Fruit fly (Drosophila melanogaster) whole organism, embryonic: ENCODE data around the gene hang.

Experiments used
- CG12219 ChIP-seq: fragments of 200-800 bp; sonication (Bioruptor generic); optimal IDR thresholded peaks from 3 replicates; lab custom pipeline; 2018; ENCODE audit warnings: missing biosample characterization, mild to moderate bottlenecking, missing genetic modification characterization
- CG14667 ChIP-seq: fragments of 200-800 bp; sonication (Bioruptor generic); IDR thresholded peaks from 2 replicates; pipeline ENCODE4 v1.3.6; 2022; ENCODE audit warnings: missing biosample characterization, missing genetic modification characterization
- CG17186 ChIP-seq: fragments of 200-800 bp; sonication (Bioruptor generic); optimal IDR thresholded peaks from 3 replicates; lab custom pipeline; 2017; ENCODE audit warnings: missing biosample characterization, missing genetic modification reagents, missing genetic modification characterization
- CG17361 ChIP-seq: fragments of 200-800 bp; sonication (Bioruptor generic); IDR thresholded peaks from 3 replicates; pipeline ENCODE4 v1.3.6; 2022; ENCODE audit warnings: missing biosample characterization, missing genetic modification characterization
- CG2129 ChIP-seq: fragments of 200-800 bp; sonication (Bioruptor generic); IDR thresholded peaks from 2 replicates; pipeline ENCODE4 v1.3.6; 2022; ENCODE audit warnings: missing biosample characterization, missing genetic modification characterization; ENCODE audit not compliant: partially characterized antibody
- CG31388 ChIP-seq: fragments of 200-800 bp; sonication (Bioruptor generic); optimal IDR thresholded peaks from 2 replicates; lab custom pipeline; 2016; ENCODE audit warnings: missing biosample characterization, missing genetic modification characterization
- CG4707 ChIP-seq: fragments of 200-800 bp; sonication (Bioruptor generic); optimal IDR thresholded peaks from 2 replicates; lab custom pipeline; 2018; ENCODE audit warnings: missing biosample characterization, mild to moderate bottlenecking, missing genetic modification characterization, moderate library complexity
- CG6689 ChIP-seq: fragments of 200-800 bp; sonication (Bioruptor generic); IDR thresholded peaks from 2 replicates; pipeline ENCODE4 v1.3.6; 2022; ENCODE audit warnings: missing biosample characterization, missing genetic modification characterization
- CG7357 ChIP-seq: fragments of 200-800 bp; sonication (Bioruptor generic); IDR thresholded peaks from 3 replicates; pipeline ENCODE4 v1.3.6; 2022; ENCODE audit warnings: missing biosample characterization, missing genetic modification characterization
- CG7786 ChIP-seq: fragments of 200-800 bp; sonication (Bioruptor generic); optimal IDR thresholded peaks from 2 replicates; lab custom pipeline; 2016; ENCODE audit warnings: missing biosample characterization, missing genetic modification characterization
- CG8290 ChIP-seq, 3 experiments: fragments of 200-800 bp; sonication (Bioruptor generic); optimal IDR thresholded peaks; 2 replicates each; lab custom pipeline; 2016 to 2019; ENCODE audit warnings: missing biosample characterization in 3 of 3, missing genetic modification characterization in 3 of 3, mild to moderate bottlenecking in 2 of 3, moderate library complexity in 1 of 3
- Dfd ChIP-seq, 2 experiments: fragments of >200 bp; optimal IDR thresholded peaks; 2 replicates each; lab custom pipeline; 2017; ENCODE audit warnings: missing biosample characterization in 2 of 2, missing genetic modification characterization in 2 of 2
- Doc2 ChIP-seq: fragments of 200-800 bp; sonication (Bioruptor generic); IDR thresholded peaks from 2 replicates; pipeline ENCODE4 v1.3.6; 2022; ENCODE audit warnings: missing biosample characterization, missing genetic modification characterization
- Ets65A ChIP-seq: fragments of 200-800 bp; sonication (Bioruptor generic); peaks from one replicate; lab custom pipeline; 2016; ENCODE audit warnings: missing biosample characterization, missing genetic modification characterization
- Fer3 ChIP-seq: fragments of 200-800 bp; sonication (Bioruptor generic); optimal IDR thresholded peaks from 2 replicates; lab custom pipeline; 2018; ENCODE audit warnings: missing biosample characterization, mild to moderate bottlenecking, missing genetic modification characterization, moderate library complexity
- HLH3B ChIP-seq: fragments of 200-800 bp; sonication (Bioruptor generic); IDR thresholded peaks from 2 replicates; pipeline ENCODE4 v1.3.6; 2022; ENCODE audit warnings: missing biosample characterization, missing genetic modification characterization
- Pdp1 ChIP-seq, 2 experiments: fragments of 200-800 bp; sonication (Bioruptor generic); optimal IDR thresholded peaks; 3 replicates each; lab custom pipeline; 2016; ENCODE audit warnings: missing biosample characterization in 2 of 2, missing genetic modification characterization in 2 of 2, mild to moderate bottlenecking in 1 of 2, moderate library complexity in 1 of 2
- Xbp1 ChIP-seq: fragments of 200-800 bp; sonication (Bioruptor generic); optimal IDR thresholded peaks from 3 replicates; lab custom pipeline; 2016; ENCODE audit warnings: missing biosample characterization, mild to moderate bottlenecking, missing genetic modification characterization
- ab ChIP-seq: fragments of 200-800 bp; sonication (Bioruptor generic); optimal IDR thresholded peaks from 2 replicates; lab custom pipeline; 2016; ENCODE audit warnings: missing biosample characterization, missing genetic modification characterization
- amos ChIP-seq: fragments of 200-800 bp; sonication (Bioruptor generic); IDR thresholded peaks from 2 replicates; pipeline ENCODE4 v1.3.6; 2022; ENCODE audit warnings: missing biosample characterization, missing genetic modification characterization; ENCODE audit not compliant: partially characterized antibody
- gcm2 ChIP-seq: fragments of 200-800 bp; sonication (Bioruptor generic); optimal IDR thresholded peaks from 2 replicates; lab custom pipeline; 2016; ENCODE audit warnings: missing biosample characterization, missing genetic modification characterization
- gem ChIP-seq: fragments of 200-800 bp; sonication (Bioruptor generic); optimal IDR thresholded peaks from 2 replicates; lab custom pipeline; 2019; ENCODE audit warnings: missing biosample characterization, mild to moderate bottlenecking, missing genetic modification characterization, moderate library complexity
- nerfin-1 ChIP-seq: fragments of 200-800 bp; sonication (Bioruptor generic); optimal IDR thresholded peaks from 3 replicates; lab custom pipeline; 2019; ENCODE audit warnings: missing biosample characterization, mild to moderate bottlenecking, missing genetic modification characterization, moderate library complexity
- pita ChIP-seq: fragments of 200-800 bp; sonication (Bioruptor generic); optimal IDR thresholded peaks from 2 replicates; lab custom pipeline; 2017; ENCODE audit warnings: missing biosample characterization, mild to moderate bottlenecking, missing genetic modification characterization
- scrt ChIP-seq: fragments of 200-800 bp; sonication (Bioruptor generic); optimal IDR thresholded peaks from 2 replicates; lab custom pipeline; 2018; ENCODE audit warnings: missing biosample characterization, mild to moderate bottlenecking, missing genetic modification characterization, moderate library complexity
- seq ChIP-seq: fragments of 200-800 bp; sonication (Bioruptor generic); IDR thresholded peaks from 2 replicates; pipeline ENCODE4 v1.3.6; 2022; ENCODE audit warnings: missing biosample characterization, missing genetic modification characterization
- slbo ChIP-seq: fragments of 200-800 bp; sonication (Bioruptor generic); IDR thresholded peaks from 2 replicates; pipeline ENCODE4 v1.3.6; 2022; ENCODE audit warnings: missing biosample characterization, missing genetic modification characterization
- sqz ChIP-seq: fragments of 200-800 bp; sonication (Bioruptor generic); optimal IDR thresholded peaks from 3 replicates; lab custom pipeline; 2018; ENCODE audit warnings: missing biosample characterization, mild to moderate bottlenecking, missing genetic modification characterization
- ssp ChIP-seq: fragments of 200-800 bp; sonication (Bioruptor generic); IDR thresholded peaks from 2 replicates; pipeline ENCODE4 v1.3.6; 2022; ENCODE audit warnings: missing biosample characterization, missing genetic modification characterization
- unc-4 ChIP-seq: fragments of 200-800 bp; sonication (Bioruptor generic); IDR thresholded peaks from 2 replicates; pipeline ENCODE4 v1.3.6; 2022; ENCODE audit warnings: missing biosample characterization, missing genetic modification characterization; ENCODE audit not compliant: partially characterized antibody
- vfl ChIP-seq: fragments of 200-800 bp; sonication (Bioruptor generic); optimal IDR thresholded peaks from 2 replicates; lab custom pipeline; 2016; ENCODE audit warnings: missing biosample characterization, missing genetic modification characterization

hang gene

dm6 chrX:16484533-16484932 lies 61.9 kb downstream of the hang start (continued):
- TF ChIP-seq gcm2 (GFP tag; lab: Kevin White, UChicago) (no peak), CG7357 (GFP tag; lab: Robert Waterston, UW) (peak; percentile 67), slbo (no peak), ssp (GFP tag; lab: Robert Waterston, UW) (peak; percentile 34), amos (GFP tag; lab: Robert Waterston, UW) (no peak), CG17186 (GFP tag; lab: Kevin White, UChicago) (no peak), Xbp1 (GFP tag; lab: Kevin White, UChicago) (no peak), Dfd (GFP tag; optimal IDR thresholded peaks at IDR 0.05; lab: Kevin White, UChicago) (peak in 1 of 2 experiments; percentile 19), CG31388 (GFP tag; lab: Kevin White, UChicago) (no peak), CG8290 (GFP tag; optimal IDR thresholded peaks at IDR 0.05; lab: Kevin White, UChicago) (peak; percentile 93), CG8290 (tag; optimal IDR thresholded peaks at IDR 0.05; lab: Kevin White, UChicago) (no peak), seq (GFP tag; lab: Robert Waterston, UW) (no peak), sqz (GFP tag; lab: Kevin White, UChicago) (no peak), vfl (GFP tag; lab: Kevin White, UChicago) (no peak), pita (GFP tag; lab: Kevin White, UChicago) (no peak), CG6689 (GFP tag; lab: Robert Waterston, UW) (no peak), Doc2 (GFP tag; lab: Robert Waterston, UW) (no peak), unc-4 (no peak), CG17361 (GFP tag; lab: Robert Waterston, UW) (no peak), CG14667 (GFP tag; lab: Robert Waterston, UW) (no peak), Ets65A (GFP tag; lab: Kevin White, UChicago) (peak; percentile 6), gem (tag; lab: Kevin White, UChicago) (no peak), CG2129 (GFP tag; lab: Robert Waterston, UW) (no peak), nerfin-1 (tag; lab: Kevin White, UChicago) (no peak), Pdp1 (GFP tag; optimal IDR thresholded peaks at IDR 0.05; lab: Kevin White, UChicago) (no peak), Fer3 (no peak), HLH3B (no peak), CG7786 (GFP tag; lab: Kevin White, UChicago) (no peak), ab (GFP tag; lab: Kevin White, UChicago) (no peak), CG4707 (GFP tag; lab: Kevin White, UChicago) (no peak), scrt (GFP tag; lab: Kevin White, UChicago) (no peak), CG12219 (GFP tag; lab: Kevin White, UChicago) (no peak)
